Fruit fly (Drosophila melanogaster) whole organism, embryonic: ENCODE results near the gene Smvt.
A peak's percentile ranks its signal among the peaks of the same experiment; 100 is the strongest.

Experiments
- Abd-B ChIP-seq: fragments of 200-800 bp; sonication (Bioruptor generic); optimal IDR thresholded peaks from 2 replicates; lab custom pipeline; 2018; ENCODE audit warnings: missing biosample characterization, mild to moderate bottlenecking, missing genetic modification characterization, moderate library complexity
- B-H1 ChIP-seq: fragments of 200-800 bp; sonication (Bioruptor generic); IDR thresholded peaks from 3 replicates; pipeline ENCODE4 v1.3.6; 2022; ENCODE audit warnings: missing biosample characterization, missing genetic modification characterization
- C15 ChIP-seq: fragments of 200-800 bp; sonication (Bioruptor generic); IDR thresholded peaks from 3 replicates; pipeline ENCODE4 v1.3.6; 2022; ENCODE audit warnings: missing biosample characterization, missing genetic modification characterization
- CG10267 ChIP-seq: fragments of 200-800 bp; sonication (Bioruptor generic); optimal IDR thresholded peaks from 2 replicates; lab custom pipeline; 2018; ENCODE audit warnings: missing biosample characterization, mild to moderate bottlenecking, missing genetic modification characterization, moderate library complexity
- CG10462 ChIP-seq: fragments of 200-800 bp; sonication (Bioruptor generic); optimal IDR thresholded peaks from 2 replicates; lab custom pipeline; 2016; ENCODE audit warnings: missing biosample characterization, missing genetic modification characterization
- CG11723 ChIP-seq: fragments of 200-800 bp; sonication (Bioruptor generic); optimal IDR thresholded peaks from 2 replicates; lab custom pipeline; 2017; ENCODE audit warnings: missing biosample characterization, mild to moderate bottlenecking, missing genetic modification characterization
- CG12219 ChIP-seq: fragments of 200-800 bp; sonication (Bioruptor generic); optimal IDR thresholded peaks from 3 replicates; lab custom pipeline; 2018; ENCODE audit warnings: missing biosample characterization, mild to moderate bottlenecking, missing genetic modification characterization
- CG13894 ChIP-seq: fragments of 200-800 bp; sonication (Bioruptor generic); optimal IDR thresholded peaks from 3 replicates; lab custom pipeline; 2018; ENCODE audit warnings: missing biosample characterization, mild to moderate bottlenecking, missing genetic modification characterization, moderate library complexity
- CG14014 ChIP-seq: fragments of 200-800 bp; sonication (Bioruptor generic); IDR thresholded peaks from 2 replicates; pipeline ENCODE4 v1.3.6; 2022; ENCODE audit warnings: missing biosample characterization, missing genetic modification characterization
- CG15073 ChIP-seq: fragments of 200-800 bp; sonication (Bioruptor generic); optimal IDR thresholded peaks from 2 replicates; lab custom pipeline; 2016; ENCODE audit warnings: missing biosample characterization, missing genetic modification characterization
- CG1529 ChIP-seq: fragments of 200-800 bp; sonication (Bioruptor generic); optimal IDR thresholded peaks from 3 replicates; lab custom pipeline; 2018; ENCODE audit warnings: missing biosample characterization, missing genetic modification characterization
- CG15479 ChIP-seq: fragments of 200-800 bp; sonication (Bioruptor generic); optimal IDR thresholded peaks from 3 replicates; lab custom pipeline; 2019; ENCODE audit warnings: missing biosample characterization, mild to moderate bottlenecking, missing genetic modification characterization, moderate library complexity
- CG17361 ChIP-seq: fragments of 200-800 bp; sonication (Bioruptor generic); IDR thresholded peaks from 3 replicates; pipeline ENCODE4 v1.3.6; 2022; ENCODE audit warnings: missing biosample characterization, missing genetic modification characterization
- CG17802 ChIP-seq: fragments of 200-800 bp; sonication (Bioruptor generic); optimal IDR thresholded peaks from 2 replicates; lab custom pipeline; 2018; ENCODE audit warnings: missing biosample characterization, mild to moderate bottlenecking, missing genetic modification characterization, moderate library complexity
- CG2129 ChIP-seq: fragments of 200-800 bp; sonication (Bioruptor generic); IDR thresholded peaks from 2 replicates; pipeline ENCODE4 v1.3.6; 2022; ENCODE audit warnings: missing biosample characterization, missing genetic modification characterization; ENCODE audit not compliant: partially characterized antibody
- CG31388 ChIP-seq: fragments of 200-800 bp; sonication (Bioruptor generic); optimal IDR thresholded peaks from 2 replicates; lab custom pipeline; 2016; ENCODE audit warnings: missing biosample characterization, missing genetic modification characterization
- CG31441 ChIP-seq: fragments of 200-800 bp; sonication (Bioruptor generic); IDR thresholded peaks from 2 replicates; pipeline ENCODE4 v1.3.6; 2022; ENCODE audit warnings: missing biosample characterization, missing genetic modification characterization
- CG5180 ChIP-seq: fragments of 200-800 bp; sonication (Bioruptor generic); optimal IDR thresholded peaks from 3 replicates; lab custom pipeline; 2017; ENCODE audit warnings: missing biosample characterization, missing genetic modification characterization, mild to moderate bottlenecking, moderate library complexity, missing genetic modification reagents
- CG5953 ChIP-seq: fragments of 200-800 bp; sonication (Bioruptor generic); IDR thresholded peaks from 2 replicates; pipeline ENCODE4 v1.3.6; 2022; ENCODE audit warnings: missing biosample characterization, missing genetic modification characterization
- CG6813 ChIP-seq: fragments of 200-800 bp; sonication (Bioruptor generic); optimal IDR thresholded peaks from 2 replicates; lab custom pipeline; 2017; ENCODE audit warnings: missing biosample characterization, missing genetic modification characterization, mild to moderate bottlenecking, moderate library complexity, missing genetic modification reagents
- D ChIP-seq, 2 experiments: fragments of 200-800 bp in 1 of 2; fragments of >200 bp in 1 of 2; sonication (Bioruptor generic) in 1 of 2; optimal IDR thresholded peaks; 2 replicates in 1 of 2; 3 replicates in 1 of 2; lab custom pipeline; 2017; ENCODE audit warnings: mild to moderate bottlenecking in 1 of 2, missing biosample characterization in 1 of 2, missing genetic modification characterization in 1 of 2, missing genetic modification reagents in 1 of 2
- Dbx ChIP-seq: fragments of 200-800 bp; sonication (Bioruptor generic); IDR thresholded peaks from 3 replicates; pipeline ENCODE4 v1.3.6; 2022; ENCODE audit warnings: missing biosample characterization, missing genetic modification characterization
- Dip3 ChIP-seq: fragments of 200-800 bp; sonication (Bioruptor generic); optimal IDR thresholded peaks from 3 replicates; lab custom pipeline; 2016; ENCODE audit warnings: missing biosample characterization, missing genetic modification characterization
- E2f1 ChIP-seq: fragments of 200-800 bp; sonication (Bioruptor generic); IDR thresholded peaks from 2 replicates; pipeline ENCODE4 v1.3.6; 2022; ENCODE audit warnings: missing biosample characterization, missing genetic modification characterization
- Elba2 ChIP-seq: fragments of 200-800 bp; sonication (Bioruptor generic); optimal IDR thresholded peaks from 3 replicates; lab custom pipeline; 2016; ENCODE audit warnings: missing biosample characterization, missing genetic modification characterization
- Hr39 ChIP-seq: fragments of >200 bp; optimal IDR thresholded peaks from 2 replicates; lab custom pipeline; 2017
- Hr51 ChIP-seq, 2 experiments: fragments of 200-800 bp; sonication (Bioruptor generic); optimal IDR thresholded peaks; 2 replicates in 1 of 2; 3 replicates in 1 of 2; lab custom pipeline; 2016 to 2018; ENCODE audit warnings: missing biosample characterization in 2 of 2, missing genetic modification characterization in 2 of 2, mild to moderate bottlenecking in 1 of 2, moderate library complexity in 1 of 2
- Kr ChIP-seq: fragments of 200-800 bp; sonication (Bioruptor generic); optimal IDR thresholded peaks from 2 replicates; lab custom pipeline; 2017; ENCODE audit warnings: missing biosample characterization, mild to moderate bottlenecking, missing genetic modification characterization
- Nf-YA ChIP-seq: fragments of 200-800 bp; sonication (Bioruptor generic); IDR thresholded peaks from 2 replicates; pipeline ENCODE4 v1.3.6; 2022; ENCODE audit warnings: missing biosample characterization, missing genetic modification characterization
- Optix ChIP-seq: fragments of 200-800 bp; sonication (Bioruptor generic); IDR thresholded peaks from 3 replicates; pipeline ENCODE4 v1.3.6; 2022; ENCODE audit warnings: missing biosample characterization, missing genetic modification characterization
- Sin3A ChIP-seq: fragments of >200 bp; optimal IDR thresholded peaks from 2 replicates; lab custom pipeline; 2018
- Spps ChIP-seq: fragments of 200-800 bp; sonication (Bioruptor generic); optimal IDR thresholded peaks from 2 replicates; lab custom pipeline; 2018; ENCODE audit warnings: missing biosample characterization, mild to moderate bottlenecking, missing genetic modification characterization
- ato ChIP-seq: fragments of 200-800 bp; sonication (Bioruptor generic); IDR thresholded peaks from 2 replicates; pipeline ENCODE4 v1.3.6; 2022; ENCODE audit warnings: missing biosample characterization, missing genetic modification characterization; ENCODE audit not compliant: partially characterized antibody
- bsh ChIP-seq, 2 experiments: fragments of 200-800 bp; sonication (Bioruptor generic); optimal IDR thresholded peaks; 2 replicates each; lab custom pipeline; 2017 to 2018; ENCODE audit warnings: mild to moderate bottlenecking in 2 of 2, missing biosample characterization in 2 of 2, missing genetic modification characterization in 2 of 2, moderate library complexity in 1 of 2
- chif ChIP-seq, 2 experiments: fragments of 200-800 bp; sonication (Bioruptor generic); optimal IDR thresholded peaks; 3 replicates each; lab custom pipeline; 2016; ENCODE audit warnings: missing biosample characterization in 2 of 2, missing genetic modification characterization in 2 of 2
- corto ChIP-seq: fragments of 200-800 bp; sonication (Bioruptor generic); optimal IDR thresholded peaks from 2 replicates; lab custom pipeline; 2016; ENCODE audit warnings: missing biosample characterization, mild to moderate bottlenecking, missing genetic modification characterization, moderate library complexity
- cwo ChIP-seq: fragments of 200-800 bp; sonication (Bioruptor generic); optimal IDR thresholded peaks from 3 replicates; lab custom pipeline; 2017; ENCODE audit warnings: missing biosample characterization, missing genetic modification characterization, mild to moderate bottlenecking, moderate library complexity, missing genetic modification reagents
- disco-r ChIP-seq: fragments of 200-800 bp; sonication (Bioruptor generic); optimal IDR thresholded peaks from 2 replicates; lab custom pipeline; 2016; ENCODE audit warnings: missing biosample characterization, missing genetic modification characterization
- gsb ChIP-seq: fragments of 200-800 bp; sonication (Bioruptor generic); IDR thresholded peaks from 2 replicates; pipeline ENCODE4 v1.3.6; 2022; ENCODE audit warnings: missing biosample characterization, missing genetic modification characterization
- ken ChIP-seq: fragments of 200-800 bp; sonication (Bioruptor generic); IDR thresholded peaks from 3 replicates; pipeline ENCODE4 v1.3.6; 2022; ENCODE audit warnings: missing biosample characterization, missing genetic modification characterization
- nerfin-2 ChIP-seq: fragments of 200-800 bp; sonication (Bioruptor generic); IDR thresholded peaks from 2 replicates; pipeline ENCODE4 v1.3.6; 2022; ENCODE audit warnings: missing biosample characterization, missing genetic modification characterization; ENCODE audit not compliant: partially characterized antibody
- org-1 ChIP-seq: fragments of 200-800 bp; sonication (Bioruptor generic); optimal IDR thresholded peaks from 2 replicates; lab custom pipeline; 2017; ENCODE audit warnings: missing biosample characterization, missing genetic modification characterization
- pum ChIP-seq: fragments of 200-800 bp; sonication (Bioruptor generic); optimal IDR thresholded peaks from 2 replicates; lab custom pipeline; 2016; ENCODE audit warnings: missing biosample characterization, missing genetic modification characterization
- row ChIP-seq: fragments of 200-800 bp; sonication (Bioruptor generic); IDR thresholded peaks from 3 replicates; pipeline ENCODE4 v1.3.6; 2022; ENCODE audit warnings: missing biosample characterization, missing genetic modification characterization
- sd ChIP-seq: fragments of 200-800 bp; sonication (Bioruptor generic); optimal IDR thresholded peaks from 3 replicates; lab custom pipeline; 2018; ENCODE audit warnings: missing biosample characterization, mild to moderate bottlenecking, missing genetic modification characterization, moderate library complexity
- toy ChIP-seq: fragments of 200-800 bp; sonication (Bioruptor generic); IDR thresholded peaks from 2 replicates; pipeline ENCODE4 v1.3.6; 2022; ENCODE audit warnings: missing biosample characterization, missing genetic modification characterization
- unc-4 ChIP-seq: fragments of 200-800 bp; sonication (Bioruptor generic); IDR thresholded peaks from 2 replicates; pipeline ENCODE4 v1.3.6; 2022; ENCODE audit warnings: missing biosample characterization, missing genetic modification characterization; ENCODE audit not compliant: partially characterized antibody
- zfh1 ChIP-seq: fragments of 200-800 bp; sonication (Bioruptor generic); IDR thresholded peaks from 3 replicates; pipeline ENCODE4 v1.3.6; 2022; ENCODE audit warnings: missing biosample characterization, missing genetic modification characterization

Gene Smvt

DNA sequence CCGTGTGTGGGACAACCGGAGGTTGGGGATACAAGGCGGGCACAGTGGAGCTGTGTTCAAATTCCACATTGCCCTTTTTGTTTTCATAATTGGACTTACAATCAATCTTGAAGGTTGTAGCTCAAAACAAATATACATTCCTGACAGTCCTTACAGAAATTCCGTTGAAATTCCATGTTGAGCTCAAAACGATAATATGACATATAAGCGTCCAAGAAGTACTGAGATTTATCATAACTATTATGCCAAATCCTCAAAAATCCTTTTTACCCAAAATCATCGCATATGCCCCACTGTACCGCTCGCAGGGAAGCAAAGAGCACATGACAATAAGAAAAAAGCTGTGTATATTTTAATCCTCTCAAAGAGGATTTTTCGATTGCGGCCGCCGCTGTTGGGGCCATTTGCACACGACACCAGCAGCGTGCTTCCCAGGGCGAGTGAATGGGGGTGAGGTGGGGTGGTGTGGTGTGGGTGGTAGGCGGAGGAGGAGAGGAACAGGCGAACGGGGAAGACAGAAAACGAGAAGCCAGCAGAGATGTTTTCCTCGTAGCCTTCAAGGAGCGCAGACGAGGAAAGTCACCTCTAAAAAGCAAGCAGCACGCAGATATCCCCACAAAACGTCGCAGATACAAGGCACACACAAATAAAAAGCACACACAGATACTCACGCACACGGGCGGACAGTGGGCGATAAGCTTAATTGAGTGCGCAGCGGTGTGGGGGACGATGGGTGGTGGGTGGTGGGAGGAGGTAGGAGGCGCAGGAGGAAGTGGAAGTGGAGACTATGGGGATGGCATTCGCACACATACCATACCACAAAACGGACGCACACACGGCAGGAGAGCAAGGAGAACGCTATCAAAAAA, 43.8 kb downstream of the Smvt start (continued):
- 0 out of 3 replicates have a peak, but pooled peaks have one; percentile 17 for TF ChIP-seq Dbx (GFP tag; lab: Robert Waterston, UW)
- TF ChIP-seq row (GFP tag; lab: Robert Waterston, UW), result peak; percentile 72
- peak; percentile 75 for TF ChIP-seq org-1 (GFP tag; lab: Kevin White, UChicago)
- peak; percentile 48 for TF ChIP-seq cwo (GFP tag; lab: Kevin White, UChicago)
- peak; percentile 77 for TF ChIP-seq CG17361 (GFP tag; lab: Robert Waterston, UW)
- 0 out of 2 replicates have a peak, but pooled peaks have one; percentile 42 for TF ChIP-seq Nf-YA (GFP tag; lab: Robert Waterston, UW)
- no peak for TF ChIP-seq Elba2 (GFP tag; lab: Kevin White, UChicago)
- TF ChIP-seq CG11723 (GFP tag; lab: Kevin White, UChicago), result peak; percentile 18
- no peak for TF ChIP-seq Sin3A (lab: Kevin White, UChicago)
- 0 out of 3 replicates have a peak, but pooled peaks have one; percentile 37 for TF ChIP-seq ken (GFP tag; lab: Robert Waterston, UW)
- TF ChIP-seq corto (GFP tag; lab: Kevin White, UChicago), result no peak
- 0 out of 2 replicates have a peak, but pooled peaks have one; percentile 25 for TF ChIP-seq CG5953 (GFP tag; lab: Robert Waterston, UW)
- TF ChIP-seq pum (GFP tag; lab: Kevin White, UChicago), result no peak
- TF ChIP-seq bsh (GFP tag; optimal IDR thresholded peaks at IDR 0.05; lab: Kevin White, UChicago), result peak; percentile 51 to 64
- TF ChIP-seq CG2129 (GFP tag; lab: Robert Waterston, UW), result no peak
- TF ChIP-seq CG10462 (GFP tag; lab: Kevin White, UChicago), result peak; percentile 33
- peak; percentile 36; the same call in 1 of the 2 replicates for TF ChIP-seq E2f1 (GFP tag; lab: Robert Waterston, UW)
- no peak for TF ChIP-seq Hr39
- TF ChIP-seq toy (GFP tag; lab: Robert Waterston, UW), result no peak
- no peak for TF ChIP-seq gsb (GFP tag; lab: Robert Waterston, UW)
- peak; percentile 34 for TF ChIP-seq CG6813
- peak; percentile 23 for TF ChIP-seq CG5180
- no peak for TF ChIP-seq unc-4 (GFP tag; lab: Robert Waterston, UW)
- TF ChIP-seq Hr51 (GFP tag; optimal IDR thresholded peaks at IDR 0.05; lab: Kevin White, UChicago), result peak; percentile 26 to 79
- TF ChIP-seq Kr (GFP tag; lab: Kevin White, UChicago), result no peak
- TF ChIP-seq CG12219 (GFP tag; lab: Kevin White, UChicago), result peak; percentile 50
- peak; percentile 59 for TF ChIP-seq Abd-B
- TF ChIP-seq D (optimal IDR thresholded peaks at IDR 0.05; lab: Kevin White, UChicago), result no peak
- TF ChIP-seq D (GFP tag; optimal IDR thresholded peaks at IDR 0.05; lab: Kevin White, UChicago), result peak; percentile 18
- no peak for TF ChIP-seq CG17802
- peak; percentile 54; the same call in 1 of the 2 replicates for TF ChIP-seq CG14014
- TF ChIP-seq Optix, result peak; percentile 57; the same call in 2 of the 3 replicates
- TF ChIP-seq CG10267 (tag; lab: Kevin White, UChicago), result peak; percentile 11
- no peak for TF ChIP-seq CG31388 (GFP tag; lab: Kevin White, UChicago)
- TF ChIP-seq zfh1 (GFP tag; lab: Robert Waterston, UW), result no peak
- TF ChIP-seq chif (GFP tag; optimal IDR thresholded peaks at IDR 0.05; lab: Kevin White, UChicago), result peak; percentile 36 to 56
- TF ChIP-seq CG13894 (tag; lab: Kevin White, UChicago), result peak; percentile 5
- TF ChIP-seq B-H1 (GFP tag; lab: Robert Waterston, UW), result 0 out of 3 replicates have a peak, but pooled peaks have one; percentile 22
- TF ChIP-seq C15 (GFP tag; lab: Robert Waterston, UW), result no peak
- peak; percentile 61 for TF ChIP-seq Dip3 (GFP tag; lab: Kevin White, UChicago)
- no peak for TF ChIP-seq CG15479 (GFP tag; lab: Kevin White, UChicago)
- TF ChIP-seq CG31441 (GFP tag; lab: Robert Waterston, UW), result peak; percentile 42
- TF ChIP-seq Spps (tag; lab: Kevin White, UChicago), result no peak
- peak; percentile 30 for TF ChIP-seq sd (tag; lab: Kevin White, UChicago)
- TF ChIP-seq CG1529 (GFP tag; lab: Kevin White, UChicago), result peak; percentile 36
- no peak for TF ChIP-seq nerfin-2 (GFP tag; lab: Robert Waterston, UW)
- peak; percentile 45 for TF ChIP-seq disco-r (GFP tag; lab: Kevin White, UChicago)
- no peak for TF ChIP-seq CG15073 (GFP tag; lab: Kevin White, UChicago)
- no peak for TF ChIP-seq ato (GFP tag; lab: Robert Waterston, UW)
